Fruit fly (Drosophila melanogaster) Kc167 (cell line): Measurements from ENCODE around the gene sing.

Source experiments
- Myc ChIP-seq: fragments of >200 bp; optimal IDR thresholded peaks from 2 replicates; lab custom pipeline; 2017; ENCODE audit warnings: missing external identifiers
- Sin3A ChIP-seq: fragments of >200 bp; optimal IDR thresholded peaks from 2 replicates; lab custom pipeline; 2018; ENCODE audit warnings: missing external identifiers
- insv ChIP-seq: fragments of >200 bp; optimal IDR thresholded peaks from 3 replicates; lab custom pipeline; 2018; ENCODE audit warnings: missing external identifiers
- psq ChIP-seq: fragments of >200 bp; optimal IDR thresholded peaks from 2 replicates; lab custom pipeline; 2017; ENCODE audit warnings: missing external identifiers
- ttk ChIP-seq: sonication (Bioruptor generic); optimal IDR thresholded peaks from 2 replicates; lab custom pipeline; 2017; ENCODE audit warnings: missing external identifiers

DNA sequence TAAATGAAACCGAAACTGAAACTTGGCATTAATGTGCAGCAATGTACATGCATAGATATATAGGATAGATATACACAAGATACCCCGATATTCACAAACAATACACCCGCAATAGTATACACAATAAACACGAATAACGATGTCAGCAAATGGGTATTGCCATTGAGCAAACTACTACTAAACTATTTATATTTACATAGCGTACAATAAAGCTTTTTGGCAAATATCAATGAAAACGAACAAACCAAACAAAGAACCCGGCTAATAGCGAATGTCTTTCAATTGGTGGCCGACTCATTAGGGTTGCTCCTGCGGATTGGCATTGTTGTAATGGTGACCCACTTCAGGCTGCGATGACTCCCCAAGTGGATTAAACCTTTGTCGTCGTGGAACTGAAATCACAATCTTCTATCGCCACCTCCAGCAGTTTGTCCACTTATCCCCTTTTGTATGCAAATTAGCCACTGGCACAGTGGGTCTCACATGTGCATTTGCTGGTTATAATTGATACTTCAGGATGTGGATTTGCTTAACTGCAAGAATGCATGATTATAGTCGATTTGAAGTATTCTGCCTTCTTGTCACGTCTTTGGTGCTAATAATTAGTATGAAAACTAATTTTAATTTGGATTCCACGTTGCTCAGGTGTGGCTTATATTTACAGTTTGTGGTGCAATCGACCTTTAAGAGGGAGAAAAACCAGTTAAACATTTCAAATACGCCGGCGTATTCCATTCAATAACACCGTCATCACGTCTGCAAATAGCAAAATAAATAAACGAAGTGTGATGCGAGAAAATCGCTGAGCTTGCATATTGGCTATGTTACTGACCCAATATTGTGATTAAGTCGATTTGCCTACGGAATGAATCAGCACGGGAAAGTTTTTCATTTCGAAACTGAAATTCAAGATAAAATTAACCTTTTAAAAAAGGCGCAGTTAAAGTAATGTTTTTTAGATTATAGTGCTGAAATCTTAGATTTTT, 28.7 kb upstream of the sing start:
- no peak for TF ChIP-seq psq (lab: Kevin White, UChicago)
- TF ChIP-seq Sin3A (lab: Kevin White, UChicago): no peak
- no peak for TF ChIP-seq ttk (lab: Kevin White, UChicago)
- TF ChIP-seq Myc (lab: Kevin White, UChicago): no peak
- TF ChIP-seq insv (lab: Kevin White, UChicago): no peak
